Fruit fly (Drosophila melanogaster) whole organism, adult: ENCODE measurements around the gene CG5196.
A peak's percentile ranks its signal among the peaks of the same experiment; 100 is the strongest.

Experiments
- CG1620 ChIP-seq: fragments of 200-800 bp; sonication (Bioruptor generic); optimal IDR thresholded peaks from 2 replicates; lab custom pipeline; 2016; ENCODE audit warnings: missing biosample characterization, missing genetic modification characterization
- CG33017 ChIP-seq: fragments of 200-800 bp; sonication (Bioruptor generic); optimal IDR thresholded peaks from 2 replicates; lab custom pipeline; 2018; ENCODE audit warnings: missing biosample characterization, mild to moderate bottlenecking, missing genetic modification characterization, moderate library complexity
- CG7045 ChIP-seq: fragments of 200-800 bp; sonication (Bioruptor generic); optimal IDR thresholded peaks from 2 replicates; lab custom pipeline; 2017; ENCODE audit warnings: missing biosample characterization, mild to moderate bottlenecking, missing genetic modification characterization
- Clk ChIP-seq: fragments of 200-800 bp; sonication (Bioruptor generic); optimal IDR thresholded peaks from 2 replicates; lab custom pipeline; 2017; ENCODE audit warnings: missing biosample characterization, missing genetic modification characterization
- Crg-1 ChIP-seq: fragments of 200-800 bp; sonication (Bioruptor generic); optimal IDR thresholded peaks from 2 replicates; lab custom pipeline; 2016; ENCODE audit warnings: missing biosample characterization, missing genetic modification characterization
- Hr96 ChIP-seq: fragments of 200-800 bp; sonication (Bioruptor generic); optimal IDR thresholded peaks from 2 replicates; lab custom pipeline; 2016; ENCODE audit warnings: missing biosample characterization, missing genetic modification characterization
- Mnt ChIP-seq: fragments of 200-800 bp; sonication (Bioruptor generic); optimal IDR thresholded peaks from 2 replicates; lab custom pipeline; 2016; ENCODE audit warnings: missing biosample characterization, mild to moderate bottlenecking, missing genetic modification characterization
- bab1 ChIP-seq: fragments of 200-800 bp; sonication (Bioruptor generic); optimal IDR thresholded peaks from 3 replicates; lab custom pipeline; 2019; ENCODE audit warnings: missing biosample characterization, mild to moderate bottlenecking, missing genetic modification characterization, moderate library complexity
- cic ChIP-seq: fragments of 200-800 bp; sonication (Bioruptor generic); optimal IDR thresholded peaks from 2 replicates; lab custom pipeline; 2017; ENCODE audit warnings: missing biosample characterization, mild to moderate bottlenecking, missing genetic modification characterization, moderate library complexity
- ovo ChIP-seq: fragments of 200-800 bp; sonication (Bioruptor generic); optimal IDR thresholded peaks from 2 replicates; lab custom pipeline; 2016; ENCODE audit warnings: missing biosample characterization, missing genetic modification characterization
- pad ChIP-seq: fragments of 200-800 bp; sonication (Bioruptor generic); optimal IDR thresholded peaks from 3 replicates; lab custom pipeline; 2017; ENCODE audit warnings: missing biosample characterization, missing genetic modification characterization, mild to moderate bottlenecking, moderate library complexity, missing genetic modification reagents
- toe ChIP-seq: fragments of 200-800 bp; sonication (Bioruptor generic); optimal IDR thresholded peaks from 2 replicates; lab custom pipeline; 2016; ENCODE audit warnings: missing biosample characterization, missing genetic modification characterization

- TF ChIP-seq Clk (GFP tag; lab: Kevin White, UChicago) (no peak), toe (GFP tag; lab: Kevin White, UChicago) (no peak), Hr96 (no peak), ovo (no peak), CG1620 (GFP tag; lab: Kevin White, UChicago) (no peak), bab1 (GFP tag; lab: Kevin White, UChicago) (peak; percentile 10), pad (GFP tag; lab: Kevin White, UChicago) (no peak), CG33017 (tag; lab: Kevin White, UChicago) (peak; percentile 6), CG7045 (peak; percentile 46), Crg-1 (GFP tag; lab: Kevin White, UChicago) (no peak), cic (GFP tag; lab: Kevin White, UChicago) (peak; percentile 30), Mnt (peak; percentile 32)
Observed at dm6 chr3R:12401672-12402296, 6.3 kb upstream of the CG5196 start, which contains the start of gene DNAlig3.
